Fruit fly (Drosophila melanogaster): ENCODE results near the gene CG11663.

dm6 chrX:844523-844922 lies 49.8 kb upstream of the CG11663 start, which contains the start of gene CG14635:
- TF ChIP-seq zen2 (GFP tag; IDR thresholded peaks at IDR 0.05; ENCODE audit: partially characterized antibody), result no peak
- TF ChIP-seq CG14050 (GFP tag; IDR thresholded peaks at IDR 0.05), result no peak
- TF ChIP-seq Oli (tag; optimal IDR thresholded peaks at IDR 0.05), result no peak
- no peak for TF ChIP-seq nau (GFP tag; optimal IDR thresholded peaks at IDR 0.05)
- no peak for TF ChIP-seq MBD-R2 (GFP tag; IDR thresholded peaks at IDR 0.05)
- no peak for TF ChIP-seq D19B (GFP tag; optimal IDR thresholded peaks at IDR 0.05)
